Fruit fly (Drosophila melanogaster) whole organism, pupa: ENCODE data around the gene Map205.
A peak's percentile ranks its signal among the peaks of the same experiment; 100 is the strongest.

Source experiments
- CG13204 ChIP-seq: fragments of 200-800 bp; sonication (Bioruptor generic); optimal IDR thresholded peaks from 2 replicates; lab custom pipeline; 2018; ENCODE audit warnings: missing biosample characterization, mild to moderate bottlenecking, missing genetic modification characterization, moderate library complexity
- CG15710 ChIP-seq: fragments of 200-800 bp; sonication (Bioruptor generic); optimal IDR thresholded peaks from 2 replicates; lab custom pipeline; 2018; ENCODE audit warnings: missing biosample characterization, mild to moderate bottlenecking, missing genetic modification characterization, moderate library complexity
- CG17806 ChIP-seq: fragments of 200-800 bp; sonication (Bioruptor generic); optimal IDR thresholded peaks from 2 replicates; lab custom pipeline; 2018; ENCODE audit warnings: missing biosample characterization, mild to moderate bottlenecking, missing genetic modification characterization, moderate library complexity
- CG32121 ChIP-seq: fragments of 200-800 bp; sonication (Bioruptor generic); IDR thresholded peaks from 2 replicates; pipeline ENCODE4 v1.3.6; 2022; ENCODE audit warnings: missing biosample characterization, missing genetic modification characterization
- CG8159 ChIP-seq: fragments of 200-800 bp; sonication (Bioruptor generic); optimal IDR thresholded peaks from 3 replicates; lab custom pipeline; 2018; ENCODE audit warnings: missing biosample characterization, mild to moderate bottlenecking, missing genetic modification characterization, moderate library complexity
- CG9948 ChIP-seq: fragments of 200-800 bp; sonication (Bioruptor generic); optimal IDR thresholded peaks from 2 replicates; lab custom pipeline; 2018; ENCODE audit warnings: missing biosample characterization, mild to moderate bottlenecking, missing genetic modification characterization, moderate library complexity
- EcR ChIP-seq: fragments of 200-800 bp; sonication (Bioruptor generic); optimal IDR thresholded peaks from 3 replicates; lab custom pipeline; 2019; ENCODE audit warnings: missing biosample characterization, missing genetic modification characterization, mild to moderate bottlenecking, moderate library complexity, missing genetic modification reagents
- Pif1A ChIP-seq: fragments of 200-800 bp; sonication (Bioruptor generic); optimal IDR thresholded peaks from 3 replicates; lab custom pipeline; 2016; ENCODE audit warnings: missing biosample characterization, missing genetic modification characterization
- Pif1B ChIP-seq: fragments of 200-800 bp; sonication (Bioruptor generic); optimal IDR thresholded peaks from 3 replicates; lab custom pipeline; 2016; ENCODE audit warnings: missing biosample characterization, missing genetic modification characterization
- Snoo ChIP-seq: fragments of 200-800 bp; sonication (Bioruptor generic); optimal IDR thresholded peaks from 3 replicates; lab custom pipeline; 2017; ENCODE audit warnings: missing biosample characterization, mild to moderate bottlenecking, missing genetic modification characterization, inconsistent platforms
- gl ChIP-seq: fragments of 200-800 bp; sonication (Bioruptor generic); optimal IDR thresholded peaks from 2 replicates; lab custom pipeline; 2018; ENCODE audit warnings: missing biosample characterization, mild to moderate bottlenecking, missing genetic modification characterization

- no peak for TF ChIP-seq CG17806 (tag; lab: Kevin White, UChicago)
- no peak for TF ChIP-seq CG9948
- TF ChIP-seq CG32121, result no peak
- TF ChIP-seq Pif1B (GFP tag; lab: Kevin White, UChicago), result peak; percentile 60
- TF ChIP-seq CG15710 (tag; lab: Kevin White, UChicago), result peak; percentile 4
- TF ChIP-seq EcR (GFP tag; lab: Kevin White, UChicago), result peak; percentile 19
- no peak for TF ChIP-seq gl (tag; lab: Kevin White, UChicago)
- peak; percentile 47 for TF ChIP-seq Pif1A (GFP tag; lab: Kevin White, UChicago)
- no peak for TF ChIP-seq CG13204
- TF ChIP-seq CG8159 (tag; lab: Kevin White, UChicago), result no peak
- TF ChIP-seq Snoo, result peak; percentile 3
These were observed at the start of gene Map205 for dm6 chr3R:32068110-32068685.
